Worm (Caenorhabditis elegans) whole organism, L4 larva: ENCODE data around the gene egl-9.

Source experiments
- F37D6.2 ChIP-seq: sonication (generic microtip); optimal IDR thresholded peaks from 2 replicates; lab custom pipeline; 2016; ENCODE audit warnings: mild to moderate bottlenecking, missing genetic modification characterization, missing compliant biosample characterization
- Y48G9A.11 ChIP-seq: fragments of 200-800 bp; sonication (Bioruptor generic); IDR thresholded peaks from 2 replicates; pipeline ENCODE4 v1.3.6; 2022; ENCODE audit warnings: missing genetic modification reagents, missing genetic modification characterization, missing compliant biosample characterization
- aha-1 ChIP-seq: fragments of 150-350 bp; peaks from one replicate; lab custom pipeline; 2014; ENCODE audit warnings: missing biosample characterization, missing genetic modification characterization
- aly-2 ChIP-seq: sonication (generic microtip); optimal IDR thresholded peaks from 2 replicates; lab custom pipeline; 2018; ENCODE audit warnings: missing biosample characterization, missing genetic modification characterization
- arid-1 ChIP-seq: fragments of 200-800 bp; sonication (Bioruptor generic); conservative IDR thresholded peaks from 2 replicates; pipeline ENCODE4 v1.3.6; 2022; ENCODE audit warnings: missing genetic modification reagents, missing genetic modification characterization, missing compliant biosample characterization
- ceh-20 ChIP-seq: fragments of 200-800 bp; sonication (Bioruptor generic); IDR thresholded peaks from 2 replicates; pipeline ENCODE4 v1.3.6; 2022; ENCODE audit warnings: missing genetic modification reagents, missing genetic modification characterization, missing compliant biosample characterization
- ceh-28 ChIP-seq: fragments of 150-350 bp; optimal IDR thresholded peaks from 2 replicates; lab custom pipeline; 2014; ENCODE audit warnings: missing biosample characterization, missing genetic modification reagents, missing genetic modification characterization
- ceh-44 ChIP-seq: fragments of 200-800 bp; sonication (Bioruptor generic); IDR thresholded peaks from 2 replicates; pipeline ENCODE4 v1.3.6; 2022; ENCODE audit warnings: missing genetic modification reagents, missing genetic modification characterization, missing compliant biosample characterization
- ceh-82 ChIP-seq: sonication (generic microtip); optimal IDR thresholded peaks from 2 replicates; lab custom pipeline; 2017; ENCODE audit warnings: missing biosample characterization, missing genetic modification characterization
- ces-1 ChIP-seq: fragments of 150-350 bp; sonication (generic microtip); optimal IDR thresholded peaks from 4 replicates; lab custom pipeline; 2014; ENCODE audit warnings: missing biosample characterization, missing genetic modification reagents, missing genetic modification characterization
- daf-12 ChIP-seq: fragments of 150-350 bp; optimal IDR thresholded peaks from 2 replicates; lab custom pipeline; 2014; ENCODE audit warnings: missing biosample characterization, missing genetic modification reagents, missing genetic modification characterization
- daf-16 ChIP-seq, 3 experiments: sonication (generic microtip); optimal IDR thresholded peaks; 2 replicates each; lab custom pipeline; 2016 to 2017; ENCODE audit warnings: missing genetic modification characterization in 3 of 3, missing genetic modification reagents in 3 of 3, mild to moderate bottlenecking in 2 of 3, missing compliant biosample characterization in 2 of 3, missing biosample characterization in 1 of 3, moderate library complexity in 1 of 3
- dmd-6 ChIP-seq: fragments of 200-800 bp; sonication (Bioruptor generic); IDR thresholded peaks from 2 replicates; pipeline ENCODE4 v1.3.6; 2022; ENCODE audit warnings: missing genetic modification reagents, missing genetic modification characterization, missing compliant biosample characterization
- dmd-9 ChIP-seq: fragments of 200-800 bp; sonication (Bioruptor generic); IDR thresholded peaks from 2 replicates; pipeline ENCODE4 v1.3.6; 2022; ENCODE audit warnings: missing genetic modification reagents, missing genetic modification characterization, missing compliant biosample characterization
- dve-1 ChIP-seq: sonication (generic microtip); optimal IDR thresholded peaks from 2 replicates; lab custom pipeline; 2017; ENCODE audit warnings: antibody characterized with exemption, mild to moderate bottlenecking, missing genetic modification characterization, missing compliant biosample characterization; ENCODE audit not compliant: insufficient read depth
- gei-8 ChIP-seq: fragments of 200-800 bp; sonication (Bioruptor generic); optimal IDR thresholded peaks from 2 replicates; lab custom pipeline; 2018; ENCODE audit warnings: mild to moderate bottlenecking, missing genetic modification characterization, missing compliant biosample characterization
- hlh-11 ChIP-seq: fragments of 200-800 bp; sonication (Bioruptor generic); optimal IDR thresholded peaks from 2 replicates; lab custom pipeline; 2018; ENCODE audit warnings: mild to moderate bottlenecking, missing genetic modification characterization, missing compliant biosample characterization
- lin-1 ChIP-seq: fragments of 200-800 bp; sonication (Bioruptor generic); IDR thresholded peaks from 2 replicates; pipeline ENCODE4 v1.3.6; 2022; ENCODE audit warnings: missing genetic modification reagents, missing genetic modification characterization, missing compliant biosample characterization
- madf-5 ChIP-seq, 2 experiments: fragments of 200-800 bp; sonication (Bioruptor generic); IDR thresholded peaks; 2 replicates each; pipeline ENCODE4 v1.3.6; 2022; ENCODE audit warnings: missing compliant biosample characterization in 2 of 2, missing genetic modification characterization in 2 of 2
- madf-9 ChIP-seq: fragments of 200-800 bp; sonication (Bioruptor generic); conservative IDR thresholded peaks from 2 replicates; pipeline ENCODE4 v1.3.6; 2022; ENCODE audit warnings: missing genetic modification reagents, missing genetic modification characterization, missing compliant biosample characterization
- mep-1 ChIP-seq: fragments of 150-350 bp; sonication (generic microtip); optimal IDR thresholded peaks from 3 replicates; lab custom pipeline; 2014; ENCODE audit warnings: missing biosample characterization, missing genetic modification characterization
- mxl-2 ChIP-seq: fragments of 200-800 bp; sonication (Bioruptor generic); conservative IDR thresholded peaks from 2 replicates; pipeline ENCODE4 v1.3.6; 2022; ENCODE audit warnings: missing genetic modification reagents, missing genetic modification characterization, missing compliant biosample characterization
- nhr-25 ChIP-seq: sonication (generic microtip); optimal IDR thresholded peaks from 2 replicates; lab custom pipeline; 2017; ENCODE audit warnings: missing genetic modification characterization, mild to moderate bottlenecking, missing compliant biosample characterization, antibody characterized with exemption, moderate library complexity, borderline replicate concordance; ENCODE audit not compliant: insufficient read depth
- nhr-28 ChIP-seq: fragments of 150-350 bp; optimal IDR thresholded peaks from 2 replicates; lab custom pipeline; 2014; ENCODE audit warnings: missing biosample characterization, missing genetic modification characterization
- nhr-76 ChIP-seq: fragments of 150-350 bp; optimal IDR thresholded peaks from 2 replicates; lab custom pipeline; 2014; ENCODE audit warnings: missing biosample characterization, missing genetic modification characterization
- nhr-77 ChIP-seq: fragments of 150-350 bp; optimal IDR thresholded peaks from 2 replicates; lab custom pipeline; 2014; ENCODE audit warnings: missing biosample characterization, missing genetic modification characterization
- pha-4 ChIP-seq, 2 experiments: fragments of 150-350 bp in 1 of 2; fragments of 200-800 bp in 1 of 2; sonication (Bioruptor generic) in 1 of 2; IDR thresholded peaks in 1 of 2; optimal IDR thresholded peaks in 1 of 2; 2 replicates each; pipeline versions ENCODE4 v1.3.6 to Lab custom; 2014 to 2022; ENCODE audit warnings: missing genetic modification characterization in 2 of 2, missing genetic modification reagents in 2 of 2, missing biosample characterization in 1 of 2, missing compliant biosample characterization in 1 of 2
- php-3 ChIP-seq: fragments of 200-800 bp; sonication (Bioruptor generic); IDR thresholded peaks from 2 replicates; pipeline ENCODE4 v1.3.6; 2022; ENCODE audit warnings: missing genetic modification reagents, missing genetic modification characterization, missing compliant biosample characterization
- pqm-1 ChIP-seq: sonication (generic microtip); optimal IDR thresholded peaks from 2 replicates; lab custom pipeline; 2017; ENCODE audit warnings: missing biosample characterization, missing genetic modification characterization
- sdz-12 ChIP-seq: fragments of 200-800 bp; sonication (Bioruptor generic); optimal IDR thresholded peaks from 2 replicates; lab custom pipeline; 2018; ENCODE audit warnings: mild to moderate bottlenecking, missing genetic modification characterization, missing compliant biosample characterization
- set-16 ChIP-seq: fragments of 200-800 bp; sonication (Bioruptor generic); IDR thresholded peaks from 2 replicates; pipeline ENCODE4 v1.3.6; 2022; ENCODE audit warnings: missing genetic modification reagents, missing genetic modification characterization, missing compliant biosample characterization
- spr-3 ChIP-seq: fragments of 200-800 bp; sonication (Bioruptor generic); optimal IDR thresholded peaks from 2 replicates; lab custom pipeline; 2018; ENCODE audit warnings: mild to moderate bottlenecking, missing genetic modification characterization, missing compliant biosample characterization
- unc-130 ChIP-seq: sonication (generic microtip); optimal IDR thresholded peaks from 2 replicates; lab custom pipeline; 2016; ENCODE audit warnings: missing genetic modification reagents, missing genetic modification characterization, missing compliant biosample characterization
- unc-62 ChIP-seq, 3 experiments: fragments of 150-350 bp in 1 of 3; sonication (generic microtip); optimal IDR thresholded peaks in 2 of 3; peaks in 1 of 3; 1 replicate in 1 of 3; 2 replicates in 2 of 3; lab custom pipeline; 2014 to 2017; ENCODE audit warnings: missing biosample characterization in 3 of 3, missing genetic modification characterization in 3 of 3, missing genetic modification reagents in 3 of 3, missing genotype in 1 of 3
- vab-7 ChIP-seq: fragments of 200-800 bp; sonication (Bioruptor generic); IDR thresholded peaks from 2 replicates; pipeline ENCODE4 v1.3.6; 2022; ENCODE audit warnings: missing genetic modification reagents, missing genetic modification characterization, missing compliant biosample characterization
- zip-2 ChIP-seq: fragments of 150-350 bp; optimal IDR thresholded peaks from 2 replicates; lab custom pipeline; 2014; ENCODE audit warnings: missing biosample characterization, missing genetic modification characterization
- ztf-11 ChIP-seq: fragments of 150-350 bp; optimal IDR thresholded peaks from 2 replicates; lab custom pipeline; 2014; ENCODE audit warnings: missing biosample characterization, missing genetic modification characterization

Gene egl-9

DNA sequence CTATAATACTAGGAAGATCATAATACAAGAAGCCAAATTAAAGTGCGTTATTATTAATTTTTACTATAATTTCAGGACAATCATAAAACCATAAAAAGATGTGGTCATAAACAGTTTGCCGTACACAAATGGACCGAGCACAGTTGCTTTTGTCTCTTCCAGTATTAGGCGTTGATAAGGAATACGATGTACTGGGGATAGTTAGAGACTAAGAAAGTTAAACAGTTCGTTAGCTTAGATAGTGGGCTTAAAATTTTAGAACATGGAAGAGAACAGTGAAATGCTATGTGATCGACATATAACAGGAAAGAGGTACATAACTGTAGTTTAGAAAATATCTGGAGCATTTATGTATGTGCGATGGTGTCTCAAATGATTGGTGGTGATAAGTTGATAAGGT, 17.1 kb downstream of the egl-9 start (continued):
- TF ChIP-seq madf-5 (GFP tag; IDR thresholded peaks at IDR 0.05; lab: Robert Waterston, UW) (no peak), dve-1 (peak; percentile 42), lin-1 (GFP tag; lab: Robert Waterston, UW) (no peak), nhr-25 (tag; lab: Kevin White, UChicago) (no peak), set-16 (GFP tag; lab: Robert Waterston, UW) (no peak), arid-1 (GFP tag; lab: Robert Waterston, UW) (no peak), unc-130 (GFP tag; lab: Kevin White, UChicago) (no peak), nhr-76 (tag; lab: Kevin White, UChicago) (no peak), vab-7 (no peak), hlh-11 (tag; lab: Kevin White, UChicago) (peak; percentile 70)
- TF ChIP-seq, all 104 proteins: peak for 10

DNA sequence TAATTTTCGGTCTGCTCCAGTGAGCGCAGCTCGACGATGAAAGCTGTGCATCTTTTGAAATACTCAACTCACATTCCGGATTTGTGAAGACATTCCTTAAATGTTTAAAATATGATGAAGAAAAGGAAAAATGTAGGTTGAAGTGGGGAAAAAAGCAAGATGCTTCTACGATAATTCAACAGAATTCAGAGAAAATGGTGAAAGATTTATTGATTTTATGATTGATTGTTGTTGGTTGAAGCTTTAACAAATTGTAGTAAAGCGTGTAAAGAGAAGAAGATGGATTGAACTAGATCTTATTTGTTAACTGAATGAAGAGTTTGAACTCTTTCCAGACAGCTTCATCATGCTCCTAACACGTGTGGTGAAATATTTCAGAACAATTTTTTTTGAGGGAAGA, 21.7 kb downstream of the egl-9 start, which contains the start of gene ncx-5:
Gene ncx-5, minus strand, starts transcription at position 101 of the 400 bp plus-strand sequence.
- no peak for TF ChIP-seq Y48G9A.11 (GFP tag; lab: Robert Waterston, UW)
- no peak for TF ChIP-seq ceh-28 (tag; lab: Kevin White, UChicago)
- TF ChIP-seq ces-1 (GFP tag; lab: Kevin White, UChicago) = no peak
- no peak for TF ChIP-seq ztf-11 (tag; lab: Kevin White, UChicago)

DNA sequence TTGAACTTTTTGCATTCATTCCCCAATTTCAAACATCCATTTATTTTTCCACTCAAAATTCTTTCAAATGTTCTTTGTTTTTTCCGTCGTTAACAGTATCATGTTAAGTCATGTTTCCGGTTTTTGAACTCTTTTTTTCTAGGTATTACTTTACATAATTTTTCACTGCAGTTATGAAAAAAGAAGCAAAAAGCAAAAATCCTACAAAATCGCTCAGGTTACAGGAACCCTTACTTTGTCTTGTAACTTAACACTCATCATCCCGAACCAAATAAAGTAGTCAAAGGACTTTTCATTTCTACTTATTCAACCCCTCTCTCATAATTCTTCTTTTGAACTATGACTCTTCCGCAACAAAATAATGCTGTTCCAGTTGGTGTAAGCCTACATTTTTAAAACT, 23.1 kb downstream of the egl-9 start, which contains the start of gene aqp-5:
Gene aqp-5, plus strand, starts transcription at position 301 of the 400 bp plus-strand sequence.
- TF ChIP-seq daf-12 (tag; lab: Kevin White, UChicago) (no peak), ceh-82 (tag; lab: Kevin White, UChicago) (no peak), spr-3 (GFP tag; lab: Kevin White, UChicago) (no peak)

DNA sequence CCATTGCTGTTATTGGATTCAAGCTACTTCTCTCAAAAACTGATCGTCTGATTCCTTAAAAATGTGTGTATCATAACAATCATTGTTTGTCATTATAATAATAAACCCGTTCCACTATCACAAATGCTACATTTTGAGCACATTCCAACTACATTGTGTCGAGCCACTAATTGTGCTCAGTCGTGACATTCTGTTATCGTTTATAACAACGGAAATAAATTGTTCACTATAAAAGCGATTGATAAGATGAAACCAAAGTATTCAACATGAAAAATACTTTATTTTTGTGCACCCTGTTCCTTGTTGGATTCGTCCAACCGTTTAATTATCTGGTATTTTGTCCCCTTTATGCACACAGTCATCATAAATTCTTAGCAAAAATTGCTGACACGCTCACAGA, 24.8 kb downstream of the egl-9 start, which contains the start of gene ugt-33:
Gene ugt-33, plus strand, starts transcription at position 260 of the 400 bp plus-strand sequence.
- peak; percentile 56 for TF ChIP-seq hlh-11 (tag; lab: Kevin White, UChicago)
- TF ChIP-seq pha-4 (GFP tag; IDR thresholded peaks at IDR 0.05; lab: Robert Waterston, UW) = no peak
- TF ChIP-seq pha-4 (tag; optimal IDR thresholded peaks at IDR 0.05; lab: Kevin White, UChicago) = no peak
- no peak for TF ChIP-seq ces-1 (GFP tag; lab: Kevin White, UChicago)
- TF ChIP-seq pqm-1 (tag; lab: Kevin White, UChicago) = peak; percentile 74
- TF ChIP-seq unc-62 (GFP tag; optimal IDR thresholded peaks at IDR 0.05 in 1 of 2; lab: Kevin White, UChicago) = no peak
- TF ChIP-seq unc-62 (tag; optimal IDR thresholded peaks at IDR 0.05; lab: Kevin White, UChicago) = no peak
- TF ChIP-seq mxl-2 (GFP tag; lab: Robert Waterston, UW) = no peak
- TF ChIP-seq ztf-11 (tag; lab: Kevin White, UChicago) = no peak
- 0 out of 2 replicates have a peak, but pooled peaks have one; percentile 11 for TF ChIP-seq php-3
- peak; percentile 97 for TF ChIP-seq nhr-28 (tag; lab: Kevin White, UChicago)
- TF ChIP-seq daf-16 (GFP tag; optimal IDR thresholded peaks at IDR 0.05; lab: Kevin White, UChicago) = no peak
- TF ChIP-seq daf-16 (tag; optimal IDR thresholded peaks at IDR 0.05; lab: Kevin White, UChicago) = peak; percentile 63
- no peak for TF ChIP-seq ceh-20 (GFP tag; lab: Robert Waterston, UW)
- TF ChIP-seq arid-1 (GFP tag; lab: Robert Waterston, UW) = no peak
- TF ChIP-seq gei-8 (GFP tag; lab: Kevin White, UChicago) = no peak
- no peak for TF ChIP-seq zip-2 (tag; lab: Kevin White, UChicago)
- TF ChIP-seq F37D6.2 (tag; lab: Kevin White, UChicago) = no peak
- no peak for TF ChIP-seq madf-9 (GFP tag; lab: Robert Waterston, UW)
- no peak for TF ChIP-seq ceh-44
- TF ChIP-seq nhr-77 (tag; lab: Kevin White, UChicago) = peak; percentile 54
- no peak for TF ChIP-seq lin-1 (GFP tag; lab: Robert Waterston, UW)
- TF ChIP-seq aly-2 (tag; lab: Kevin White, UChicago) = no peak
- TF ChIP-seq aha-1 (tag; lab: Kevin White, UChicago) = peak; percentile 81
- TF ChIP-seq sdz-12 (GFP tag; lab: Kevin White, UChicago) = no peak
- TF ChIP-seq mep-1 (tag; lab: Kevin White, UChicago) = no peak
- no peak for TF ChIP-seq nhr-25 (tag; lab: Kevin White, UChicago)
- peak; percentile 62 for TF ChIP-seq dve-1
- TF ChIP-seq dmd-9 (GFP tag; lab: Robert Waterston, UW) = no peak
- no peak for TF ChIP-seq set-16 (GFP tag; lab: Robert Waterston, UW)
- TF ChIP-seq dmd-6 (GFP tag; lab: Robert Waterston, UW) = peak; percentile 37; the same call in 1 of the 2 replicates
